Worm (Caenorhabditis elegans): Measurements from ENCODE around the gene F46B6.2.

DNA sequence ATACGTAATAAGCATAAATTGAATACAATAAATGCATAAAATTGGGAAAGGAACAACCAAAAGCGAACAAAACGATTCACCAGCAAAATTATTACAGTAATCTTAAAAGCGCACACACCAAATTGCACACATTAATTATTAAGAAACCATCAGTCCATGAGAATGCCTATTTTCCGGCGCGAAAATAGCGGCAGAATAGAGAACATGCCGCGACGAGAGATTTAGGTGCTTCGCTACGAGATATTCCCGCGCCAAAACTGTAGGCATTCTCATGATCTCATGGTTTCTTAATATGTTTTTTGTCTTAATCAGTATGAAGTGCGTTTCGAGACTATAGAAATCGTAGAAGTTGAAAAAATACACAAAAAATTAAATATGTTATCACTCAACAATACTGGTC is 12.1 kb downstream of the F46B6.2 start:
- TF ChIP-seq ceh-79 (tag; optimal IDR thresholded peaks at IDR 0.05) (no peak), F52B5.7 (tag; optimal IDR thresholded peaks at IDR 0.05) (no peak), nfya-2 (GFP tag; IDR thresholded peaks at IDR 0.05) (no peak), rcor-1 (GFP tag; IDR thresholded peaks at IDR 0.05) (no peak), ceh-58 (GFP tag; IDR thresholded peaks at IDR 0.05) (no peak), ama-1 (optimal IDR thresholded peaks at IDR 0.05) (no peak), ama-1 (GFP tag; optimal IDR thresholded peaks at IDR 0.05) (no peak)
